Worm (Caenorhabditis elegans) whole organism, mixed stage, embryonic: ENCODE measurements around the gene srt-52.
A peak's percentile ranks its signal among the peaks of the same experiment; 100 is the strongest.

ENCODE experiments used
- M03D4.4 ChIP-seq: sonication (generic microtip); optimal IDR thresholded peaks from 2 replicates; lab custom pipeline; 2017; ENCODE audit warnings: mild to moderate bottlenecking, missing genetic modification characterization, missing compliant biosample characterization
- bed-3 ChIP-seq: fragments of 200-800 bp; sonication (Bioruptor generic); optimal IDR thresholded peaks from 3 replicates; lab custom pipeline; 2018; ENCODE audit warnings: mild to moderate bottlenecking, missing genetic modification characterization, moderate library complexity, missing compliant biosample characterization
- blmp-1 ChIP-seq: fragments of 150-350 bp; optimal IDR thresholded peaks from 2 replicates; lab custom pipeline; 2014; ENCODE audit warnings: missing biosample characterization, missing genetic modification characterization
- ceh-39 ChIP-seq: fragments of 150-350 bp; optimal IDR thresholded peaks from 2 replicates; lab custom pipeline; 2014; ENCODE audit warnings: missing biosample characterization, missing genetic modification characterization
- ceh-43 ChIP-seq: fragments of 200-800 bp; sonication (Bioruptor generic); optimal IDR thresholded peaks from 2 replicates; lab custom pipeline; 2018; ENCODE audit warnings: mild to moderate bottlenecking, missing genetic modification characterization, moderate library complexity, missing compliant biosample characterization
- ceh-83 ChIP-seq: fragments of 200-800 bp; sonication (Bioruptor generic); optimal IDR thresholded peaks from 2 replicates; lab custom pipeline; 2018; ENCODE audit warnings: mild to moderate bottlenecking, missing genetic modification characterization, missing compliant biosample characterization
- ces-1 ChIP-seq: fragments of 150-350 bp; optimal IDR thresholded peaks from 2 replicates; lab custom pipeline; 2014; ENCODE audit warnings: missing biosample characterization, missing genetic modification reagents, missing genetic modification characterization
- cnd-1 ChIP-seq: fragments of 200-800 bp; sonication (Bioruptor generic); optimal IDR thresholded peaks from 2 replicates; lab custom pipeline; 2018; ENCODE audit warnings: mild to moderate bottlenecking, missing genetic modification characterization, missing compliant biosample characterization
- drap-1 ChIP-seq: fragments of 200-800 bp; sonication (Bioruptor generic); optimal IDR thresholded peaks from 3 replicates; lab custom pipeline; 2018; ENCODE audit warnings: mild to moderate bottlenecking, missing genetic modification characterization, missing compliant biosample characterization
- elt-1 ChIP-seq: sonication (generic microtip); optimal IDR thresholded peaks from 2 replicates; lab custom pipeline; 2017; ENCODE audit warnings: missing genetic modification characterization, mild to moderate bottlenecking, missing compliant biosample characterization, antibody characterized with exemption, moderate library complexity, borderline replicate concordance; ENCODE audit not compliant: insufficient read depth
- elt-3 ChIP-seq: fragments of 150-350 bp; optimal IDR thresholded peaks from 2 replicates; lab custom pipeline; 2014; ENCODE audit warnings: missing biosample characterization, missing genetic modification characterization
- flh-1 ChIP-seq: fragments of 200-800 bp; sonication (Bioruptor generic); optimal IDR thresholded peaks from 2 replicates; lab custom pipeline; 2018; ENCODE audit warnings: mild to moderate bottlenecking, missing genetic modification characterization, moderate library complexity, missing compliant biosample characterization
- ham-2 ChIP-seq: fragments of 200-800 bp; sonication (Bioruptor generic); optimal IDR thresholded peaks from 2 replicates; lab custom pipeline; 2018; ENCODE audit warnings: mild to moderate bottlenecking, missing genetic modification characterization, missing compliant biosample characterization
- hlh-1 ChIP-seq: fragments of 150-350 bp; optimal IDR thresholded peaks from 2 replicates; lab custom pipeline; 2014; ENCODE audit warnings: missing biosample characterization, missing genetic modification reagents, missing genetic modification characterization
- lin-13 ChIP-seq: fragments of 150-350 bp; optimal IDR thresholded peaks from 2 replicates; lab custom pipeline; 2014; ENCODE audit warnings: missing biosample characterization, missing genetic modification characterization
- lin-32 ChIP-seq: fragments of 200-800 bp; sonication (Bioruptor generic); optimal IDR thresholded peaks from 2 replicates; lab custom pipeline; 2018; ENCODE audit warnings: mild to moderate bottlenecking, missing genetic modification characterization, missing compliant biosample characterization
- lsy-2 ChIP-seq: fragments of 150-350 bp; optimal IDR thresholded peaks from 2 replicates; lab custom pipeline; 2014; ENCODE audit warnings: missing biosample characterization, missing genetic modification characterization
- mab-5 ChIP-seq: fragments of 150-350 bp; optimal IDR thresholded peaks from 2 replicates; lab custom pipeline; 2014; ENCODE audit warnings: missing biosample characterization, missing genetic modification characterization
- mep-1 ChIP-seq: fragments of 150-350 bp; optimal IDR thresholded peaks from 2 replicates; lab custom pipeline; 2017; ENCODE audit warnings: missing biosample characterization, missing genetic modification reagents, missing genetic modification characterization, inconsistent platforms
- mls-2 ChIP-seq: sonication (generic microtip); optimal IDR thresholded peaks from 2 replicates; lab custom pipeline; 2016; ENCODE audit warnings: mild to moderate bottlenecking, missing genetic modification characterization, moderate library complexity, missing compliant biosample characterization
- nhr-12 ChIP-seq: fragments of 150-350 bp; optimal IDR thresholded peaks from 2 replicates; lab custom pipeline; 2014; ENCODE audit warnings: missing biosample characterization, missing genetic modification characterization
- nhr-2 ChIP-seq: fragments of 150-350 bp; optimal IDR thresholded peaks from 2 replicates; lab custom pipeline; 2014; ENCODE audit warnings: missing biosample characterization, missing genetic modification characterization
- nhr-237 ChIP-seq: fragments of 150-350 bp; optimal IDR thresholded peaks from 2 replicates; lab custom pipeline; 2014; ENCODE audit warnings: missing biosample characterization, missing genetic modification characterization
- nhr-28 ChIP-seq: fragments of 150-350 bp; optimal IDR thresholded peaks from 2 replicates; lab custom pipeline; 2014; ENCODE audit warnings: missing biosample characterization, missing genetic modification characterization
- nhr-76 ChIP-seq: sonication (generic microtip); optimal IDR thresholded peaks from 2 replicates; lab custom pipeline; 2017; ENCODE audit warnings: missing biosample characterization, missing genetic modification characterization
- pha-4 ChIP-seq: fragments of 150-350 bp; optimal IDR thresholded peaks from 2 replicates; lab custom pipeline; 2018; ENCODE audit warnings: missing biosample characterization, missing genetic modification reagents, missing genetic modification characterization
- sem-2 ChIP-seq: fragments of 200-800 bp; sonication (Bioruptor generic); optimal IDR thresholded peaks from 2 replicates; lab custom pipeline; 2018; ENCODE audit warnings: mild to moderate bottlenecking, missing genetic modification characterization, missing compliant biosample characterization
- snpc-4 ChIP-seq: fragments of 150-350 bp; optimal IDR thresholded peaks from 2 replicates; lab custom pipeline; 2014; ENCODE audit warnings: missing biosample characterization, missing genetic modification characterization
- sptf-1 ChIP-seq: sonication (generic microtip); optimal IDR thresholded peaks from 2 replicates; lab custom pipeline; 2017; ENCODE audit warnings: mild to moderate bottlenecking, missing genetic modification characterization, moderate library complexity, missing compliant biosample characterization
- tbx-8 ChIP-seq: fragments of 200-800 bp; sonication (Bioruptor generic); optimal IDR thresholded peaks from 2 replicates; lab custom pipeline; 2018; ENCODE audit warnings: mild to moderate bottlenecking, missing genetic modification characterization, moderate library complexity, missing compliant biosample characterization
- unc-120 ChIP-seq: sonication (generic microtip); optimal IDR thresholded peaks from 2 replicates; lab custom pipeline; 2017; ENCODE audit warnings: missing genetic modification characterization, missing compliant biosample characterization; ENCODE audit not compliant: poor library complexity, severe bottlenecking
- unc-39 ChIP-seq: fragments of 150-350 bp; optimal IDR thresholded peaks from 2 replicates; lab custom pipeline; 2014; ENCODE audit warnings: missing biosample characterization, missing genetic modification characterization
- unc-62 ChIP-seq: fragments of 150-350 bp; optimal IDR thresholded peaks from 2 replicates; lab custom pipeline; 2014; ENCODE audit warnings: missing biosample characterization, missing genetic modification reagents, missing genetic modification characterization
- zip-8 ChIP-seq: fragments of 150-350 bp; optimal IDR thresholded peaks from 2 replicates; lab custom pipeline; 2014; ENCODE audit warnings: missing biosample characterization, missing genetic modification characterization
- ztf-11 ChIP-seq: fragments of 150-350 bp; optimal IDR thresholded peaks from 2 replicates; lab custom pipeline; 2014; ENCODE audit warnings: missing biosample characterization, missing genetic modification characterization

The srt-52 gene

ce11 chrV:55946-56345 lies at the start of gene srt-52:
Gene srt-52 (minus strand): TSS chrV:56046.
- TF ChIP-seq ceh-39 (no peak), lin-32 (GFP tag; lab: Kevin White, UChicago) (no peak), nhr-28 (tag; lab: Kevin White, UChicago) (no peak), drap-1 (no peak), nhr-12 (tag; lab: Kevin White, UChicago) (no peak), unc-39 (tag; lab: Kevin White, UChicago) (no peak), M03D4.4 (no peak), hlh-1 (tag; lab: Kevin White, UChicago) (no peak), lsy-2 (tag; lab: Kevin White, UChicago) (no peak), nhr-76 (no peak), zip-8 (tag; lab: Kevin White, UChicago) (no peak), mab-5 (tag; lab: Kevin White, UChicago) (no peak), ces-1 (GFP tag; lab: Kevin White, UChicago) (no peak), sptf-1 (no peak)
- TF ChIP-seq, all 35 proteins: peak for 0

- TF ChIP-seq drap-1 (no peak), nhr-237 (tag; lab: Kevin White, UChicago) (peak; percentile 75), lsy-2 (tag; lab: Kevin White, UChicago) (peak; percentile 63), bed-3 (no peak), flh-1 (GFP tag; lab: Kevin White, UChicago) (no peak), unc-62 (GFP tag; lab: Kevin White, UChicago) (no peak), ceh-43 (GFP tag; lab: Kevin White, UChicago) (no peak), sptf-1 (peak; percentile 58), ham-2 (GFP tag; lab: Kevin White, UChicago) (no peak), mls-2 (tag; lab: Kevin White, UChicago) (no peak), elt-1 (tag; lab: Kevin White, UChicago) (no peak), tbx-8 (GFP tag; lab: Kevin White, UChicago) (no peak), mab-5 (tag; lab: Kevin White, UChicago) (no peak), M03D4.4 (peak; percentile 4), nhr-2 (tag; lab: Kevin White, UChicago) (no peak), mep-1 (tag; lab: Kevin White, UChicago) (peak; percentile 85), ceh-39 (peak; percentile 52), unc-120 (no peak), blmp-1 (tag; lab: Kevin White, UChicago) (no peak), zip-8 (tag; lab: Kevin White, UChicago) (no peak), nhr-28 (tag; lab: Kevin White, UChicago) (no peak), cnd-1 (tag; lab: Kevin White, UChicago) (no peak), elt-3 (no peak), pha-4 (peak; percentile 38), nhr-12 (tag; lab: Kevin White, UChicago) (no peak), snpc-4 (tag; lab: Kevin White, UChicago) (no peak), hlh-1 (tag; lab: Kevin White, UChicago) (peak; percentile 25), ceh-83 (GFP tag; lab: Kevin White, UChicago) (no peak), sem-2 (GFP tag; lab: Kevin White, UChicago) (no peak), ztf-11 (no peak), ces-1 (GFP tag; lab: Kevin White, UChicago) (peak; percentile 39), lin-32 (GFP tag; lab: Kevin White, UChicago) (no peak), lin-13 (tag; lab: Kevin White, UChicago) (peak; percentile 88), nhr-76 (no peak), unc-39 (tag; lab: Kevin White, UChicago) (no peak)
Observed at ce11 chrV:104474-104873, 48.6 kb upstream of the srt-52 start, which contains the start of gene picd-1. Gene picd-1 (plus strand): TSS chrV:104825.

DNA sequence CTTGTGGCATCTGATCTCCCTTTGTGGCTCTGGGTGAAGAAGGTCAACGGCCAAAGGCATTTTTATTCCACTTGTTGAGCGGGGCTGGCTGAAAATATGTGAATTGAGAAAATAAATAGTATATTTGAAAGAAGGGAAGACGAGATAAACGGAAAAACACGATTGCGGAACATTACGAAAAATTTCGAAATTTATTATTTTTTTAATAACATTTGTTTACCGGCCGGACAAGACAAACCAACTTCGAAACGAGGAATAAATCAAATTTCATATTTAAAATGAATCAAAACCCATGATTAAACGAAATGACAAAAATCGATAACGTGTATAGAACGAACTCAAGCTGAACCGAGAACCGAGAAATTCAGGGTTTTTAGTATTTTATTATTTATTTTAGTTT lies 48.1 kb upstream of the srt-52 start, which contains the start of gene rps-27:
rps-27 (minus strand) TSS at position 101 of the 400 bp plus-strand sequence.
- TF ChIP-seq ceh-39 (no peak), nhr-12 (tag; lab: Kevin White, UChicago) (no peak), ham-2 (GFP tag; lab: Kevin White, UChicago) (no peak), nhr-2 (tag; lab: Kevin White, UChicago) (no peak), elt-1 (tag; lab: Kevin White, UChicago) (no peak), hlh-1 (tag; lab: Kevin White, UChicago) (no peak), nhr-76 (no peak)
